Fruit fly (Drosophila melanogaster) whole organism, embryonic: ENCODE measurements around the gene CG10214.

Source experiments
- ATbp ChIP-seq: fragments of 200-800 bp; sonication (Bioruptor generic); optimal IDR thresholded peaks from 2 replicates; lab custom pipeline; 2017; ENCODE audit warnings: missing biosample characterization, mild to moderate bottlenecking, missing genetic modification characterization, missing genetic modification reagents
- Ada2b ChIP-seq: fragments of 200-800 bp; sonication (Bioruptor generic); IDR thresholded peaks from 2 replicates; pipeline ENCODE4 v1.3.6; 2022; ENCODE audit warnings: missing biosample characterization, missing genetic modification characterization
- Aef1 ChIP-seq: fragments of 200-800 bp; sonication (Bioruptor generic); IDR thresholded peaks from 3 replicates; pipeline ENCODE4 v1.3.6; 2022; ENCODE audit warnings: missing biosample characterization, missing genetic modification characterization
- Bgb ChIP-seq: fragments of 200-800 bp; sonication (Bioruptor generic); IDR thresholded peaks from 2 replicates; pipeline ENCODE4 v1.3.6; 2022; ENCODE audit warnings: missing biosample characterization, missing genetic modification characterization; ENCODE audit not compliant: partially characterized antibody
- CG10543 ChIP-seq: fragments of 200-800 bp; sonication (Bioruptor generic); optimal IDR thresholded peaks from 3 replicates; lab custom pipeline; 2017; ENCODE audit warnings: missing biosample characterization, mild to moderate bottlenecking, missing genetic modification characterization, moderate library complexity
- CG10565 ChIP-seq: fragments of 200-800 bp; sonication (Bioruptor generic); optimal IDR thresholded peaks from 3 replicates; lab custom pipeline; 2016; ENCODE audit warnings: missing biosample characterization, mild to moderate bottlenecking, missing genetic modification characterization
- CG13894 ChIP-seq: fragments of 200-800 bp; sonication (Bioruptor generic); optimal IDR thresholded peaks from 3 replicates; lab custom pipeline; 2018; ENCODE audit warnings: missing biosample characterization, mild to moderate bottlenecking, missing genetic modification characterization, moderate library complexity
- CG14441 ChIP-seq: fragments of 200-800 bp; sonication (Bioruptor generic); IDR thresholded peaks from 2 replicates; pipeline ENCODE4 v1.3.6; 2022; ENCODE audit warnings: missing biosample characterization, missing genetic modification characterization
- CG15514 ChIP-seq: fragments of 200-800 bp; sonication (Bioruptor generic); optimal IDR thresholded peaks from 3 replicates; lab custom pipeline; 2017; ENCODE audit warnings: missing biosample characterization, missing genetic modification characterization, mild to moderate bottlenecking, moderate library complexity, missing genetic modification reagents
- CG16813 ChIP-seq: fragments of 200-800 bp; sonication (Bioruptor generic); IDR thresholded peaks from 3 replicates; pipeline ENCODE4 v1.3.6; 2022; ENCODE audit warnings: missing biosample characterization, missing genetic modification characterization; ENCODE audit not compliant: partially characterized antibody
- CG2129 ChIP-seq: fragments of 200-800 bp; sonication (Bioruptor generic); IDR thresholded peaks from 2 replicates; pipeline ENCODE4 v1.3.6; 2022; ENCODE audit warnings: missing biosample characterization, missing genetic modification characterization; ENCODE audit not compliant: partially characterized antibody
- CG32532 ChIP-seq: fragments of 200-800 bp; sonication (Bioruptor generic); IDR thresholded peaks from 2 replicates; pipeline ENCODE4 v1.3.6; 2022; ENCODE audit warnings: missing biosample characterization, missing genetic modification characterization
- CG3995 ChIP-seq: fragments of 200-800 bp; sonication (Bioruptor generic); optimal IDR thresholded peaks from 3 replicates; lab custom pipeline; 2016; ENCODE audit warnings: missing biosample characterization, missing genetic modification characterization
- CG7745 ChIP-seq: fragments of 200-800 bp; sonication (Bioruptor generic); optimal IDR thresholded peaks from 2 replicates; lab custom pipeline; 2018; ENCODE audit warnings: missing biosample characterization, mild to moderate bottlenecking, missing genetic modification characterization, moderate library complexity
- CG9932 ChIP-seq: fragments of 200-800 bp; sonication (Bioruptor generic); IDR thresholded peaks from 2 replicates; pipeline ENCODE4 v1.3.6; 2022; ENCODE audit warnings: missing biosample characterization, missing genetic modification characterization
- CHES-1-like ChIP-seq: fragments of 200-800 bp; sonication (Bioruptor generic); optimal IDR thresholded peaks from 2 replicates; lab custom pipeline; 2016; ENCODE audit warnings: missing biosample characterization, missing genetic modification characterization
- Camta ChIP-seq: fragments of 200-800 bp; sonication (Bioruptor generic); optimal IDR thresholded peaks from 2 replicates; lab custom pipeline; 2016; ENCODE audit warnings: missing biosample characterization, missing genetic modification characterization
- CkIIα-i1 ChIP-seq: fragments of 200-800 bp; sonication (Bioruptor generic); IDR thresholded peaks from 2 replicates; pipeline ENCODE4 v1.3.6; 2022; ENCODE audit warnings: missing biosample characterization, missing genetic modification characterization
- Dbx ChIP-seq: fragments of 200-800 bp; sonication (Bioruptor generic); IDR thresholded peaks from 3 replicates; pipeline ENCODE4 v1.3.6; 2022; ENCODE audit warnings: missing biosample characterization, missing genetic modification characterization
- E2f2 ChIP-seq: fragments of 200-800 bp; sonication (Bioruptor generic); IDR thresholded peaks from 2 replicates; pipeline ENCODE4 v1.3.6; 2022; ENCODE audit warnings: missing biosample characterization, missing genetic modification characterization
- GATAe ChIP-seq: fragments of 200-800 bp; sonication (Bioruptor generic); conservative IDR thresholded peaks from 2 replicates; pipeline ENCODE4 v1.3.6; 2022; ENCODE audit warnings: missing biosample characterization, missing genetic modification characterization
- Hey ChIP-seq: fragments of 200-800 bp; sonication (Bioruptor generic); optimal IDR thresholded peaks from 3 replicates; lab custom pipeline; 2018; ENCODE audit warnings: missing biosample characterization, mild to moderate bottlenecking, missing genetic modification characterization
- MBD-R2 ChIP-seq: fragments of 200-800 bp; sonication (Bioruptor generic); IDR thresholded peaks from 2 replicates; pipeline ENCODE4 v1.3.6; 2022; ENCODE audit warnings: missing biosample characterization, missing genetic modification characterization
- Med ChIP-seq: fragments of 200-800 bp; sonication (Bioruptor generic); peaks from one replicate; lab custom pipeline; 2016; ENCODE audit warnings: missing biosample characterization, missing genetic modification characterization, mild to moderate bottlenecking, inconsistent platforms, moderate library complexity
- Meics ChIP-seq: fragments of 200-800 bp; sonication (Bioruptor generic); optimal IDR thresholded peaks from 2 replicates; lab custom pipeline; 2017; ENCODE audit warnings: missing biosample characterization, mild to moderate bottlenecking, missing genetic modification characterization
- Myb ChIP-seq: fragments of 200-800 bp; sonication (Bioruptor generic); optimal IDR thresholded peaks from 2 replicates; lab custom pipeline; 2016; ENCODE audit warnings: missing biosample characterization, missing genetic modification characterization
- NC2β ChIP-seq: fragments of 200-800 bp; sonication (Bioruptor generic); optimal IDR thresholded peaks from 2 replicates; lab custom pipeline; 2016; ENCODE audit warnings: missing biosample characterization, missing genetic modification characterization
- Nf-YA ChIP-seq: fragments of 200-800 bp; sonication (Bioruptor generic); IDR thresholded peaks from 2 replicates; pipeline ENCODE4 v1.3.6; 2022; ENCODE audit warnings: missing biosample characterization, missing genetic modification characterization
- Ssrp ChIP-seq: fragments of 200-800 bp; sonication (Bioruptor generic); optimal IDR thresholded peaks from 2 replicates; lab custom pipeline; 2018; ENCODE audit warnings: missing biosample characterization, mild to moderate bottlenecking, missing genetic modification characterization, moderate library complexity
- Usf ChIP-seq: fragments of 200-800 bp; sonication (Bioruptor generic); optimal IDR thresholded peaks from 2 replicates; lab custom pipeline; 2017; ENCODE audit warnings: missing genotype, missing biosample characterization, missing genetic modification characterization
- chm ChIP-seq: fragments of 200-800 bp; sonication (Bioruptor generic); IDR thresholded peaks from 2 replicates; pipeline ENCODE4 v1.3.6; 2022; ENCODE audit warnings: missing biosample characterization, missing genetic modification characterization
- crol ChIP-seq: fragments of 200-800 bp; sonication (Bioruptor generic); IDR thresholded peaks from 2 replicates; pipeline ENCODE4 v1.3.6; 2022; ENCODE audit warnings: missing biosample characterization, missing genetic modification characterization
- dmrt11E ChIP-seq: fragments of 200-800 bp; sonication (Bioruptor generic); optimal IDR thresholded peaks from 3 replicates; lab custom pipeline; 2018; ENCODE audit warnings: missing biosample characterization, mild to moderate bottlenecking, missing genetic modification characterization, moderate library complexity
- emc ChIP-seq: fragments of 200-800 bp; sonication (Bioruptor generic); optimal IDR thresholded peaks from 2 replicates; lab custom pipeline; 2016; ENCODE audit warnings: missing biosample characterization, missing genetic modification characterization
- gem ChIP-seq: fragments of 200-800 bp; sonication (Bioruptor generic); optimal IDR thresholded peaks from 2 replicates; lab custom pipeline; 2019; ENCODE audit warnings: missing biosample characterization, mild to moderate bottlenecking, missing genetic modification characterization, moderate library complexity
- hb ChIP-seq: fragments of 200-800 bp; sonication (Bioruptor generic); IDR thresholded peaks from 3 replicates; pipeline ENCODE4 v1.3.6; 2022; ENCODE audit warnings: missing biosample characterization, missing genetic modification characterization; ENCODE audit not compliant: partially characterized antibody
- hbn ChIP-seq: fragments of 200-800 bp; sonication (Bioruptor generic); IDR thresholded peaks from 2 replicates; pipeline ENCODE4 v1.3.6; 2022; ENCODE audit warnings: missing biosample characterization, missing genetic modification characterization; ENCODE audit not compliant: partially characterized antibody
- lab ChIP-seq: fragments of 200-800 bp; sonication (Bioruptor generic); optimal IDR thresholded peaks from 3 replicates; lab custom pipeline; 2017; ENCODE audit warnings: missing biosample characterization, missing genetic modification characterization, mild to moderate bottlenecking, moderate library complexity, missing genetic modification reagents
- luna ChIP-seq: fragments of 200-800 bp; sonication (Bioruptor generic); optimal IDR thresholded peaks from 2 replicates; lab custom pipeline; 2016; ENCODE audit warnings: missing biosample characterization, missing genetic modification characterization
- pan ChIP-seq, 4 experiments: fragments of >200 bp in 3 of 4; fragments of 200-800 bp in 1 of 4; sonication (Bioruptor generic) in 1 of 4; optimal IDR thresholded peaks in 3 of 4; IDR thresholded peaks in 1 of 4; 2 replicates each; pipeline versions ENCODE4 v1.3.6 to Lab custom; 2017 to 2022; ENCODE audit warnings: missing biosample characterization in 2 of 4, missing genetic modification characterization in 2 of 4, mixed read lengths in 1 of 4
- prd ChIP-seq, 3 experiments: fragments of >200 bp in 2 of 3; fragments of 200-800 bp in 1 of 3; sonication (Bioruptor generic) in 1 of 3; optimal IDR thresholded peaks in 2 of 3; IDR thresholded peaks in 1 of 3; 2 replicates in 2 of 3; 3 replicates in 1 of 3; pipeline versions ENCODE4 v1.3.6 to Lab custom; 2017 to 2022; ENCODE audit warnings: missing biosample characterization in 1 of 3, missing genetic modification characterization in 1 of 3
- pros ChIP-seq: fragments of 200-800 bp; sonication (Bioruptor generic); optimal IDR thresholded peaks from 3 replicates; lab custom pipeline; 2019; ENCODE audit warnings: missing biosample characterization, mild to moderate bottlenecking, missing genetic modification characterization, moderate library complexity
- pzg ChIP-seq: fragments of 200-800 bp; sonication (Bioruptor generic); optimal IDR thresholded peaks from 3 replicates; lab custom pipeline; 2018; ENCODE audit warnings: missing biosample characterization, mild to moderate bottlenecking, missing genetic modification characterization, moderate library complexity
- row ChIP-seq: fragments of 200-800 bp; sonication (Bioruptor generic); IDR thresholded peaks from 3 replicates; pipeline ENCODE4 v1.3.6; 2022; ENCODE audit warnings: missing biosample characterization, missing genetic modification characterization
- sc ChIP-seq, 3 experiments: fragments of >200 bp in 2 of 3; fragments of 200-800 bp in 1 of 3; sonication (Bioruptor generic) in 1 of 3; optimal IDR thresholded peaks; 2 replicates in 2 of 3; 3 replicates in 1 of 3; lab custom pipeline; 2017; ENCODE audit warnings: mild to moderate bottlenecking in 1 of 3, missing biosample characterization in 1 of 3, missing genetic modification characterization in 1 of 3, missing genetic modification reagents in 1 of 3
- sna ChIP-seq: fragments of 200-800 bp; sonication (Bioruptor generic); IDR thresholded peaks from 2 replicates; pipeline ENCODE4 v1.3.6; 2022; ENCODE audit warnings: missing biosample characterization, missing genetic modification characterization; ENCODE audit not compliant: partially characterized antibody
- sug ChIP-seq: fragments of 200-800 bp; optimal IDR thresholded peaks from 2 replicates; lab custom pipeline; 2019; ENCODE audit warnings: missing biosample characterization, mild to moderate bottlenecking, missing genetic modification characterization, moderate library complexity
- tin ChIP-seq: fragments of 200-800 bp; sonication (Bioruptor generic); optimal IDR thresholded peaks from 3 replicates; lab custom pipeline; 2016; ENCODE audit warnings: missing biosample characterization, missing genetic modification characterization

CG10214 gene

DNA sequence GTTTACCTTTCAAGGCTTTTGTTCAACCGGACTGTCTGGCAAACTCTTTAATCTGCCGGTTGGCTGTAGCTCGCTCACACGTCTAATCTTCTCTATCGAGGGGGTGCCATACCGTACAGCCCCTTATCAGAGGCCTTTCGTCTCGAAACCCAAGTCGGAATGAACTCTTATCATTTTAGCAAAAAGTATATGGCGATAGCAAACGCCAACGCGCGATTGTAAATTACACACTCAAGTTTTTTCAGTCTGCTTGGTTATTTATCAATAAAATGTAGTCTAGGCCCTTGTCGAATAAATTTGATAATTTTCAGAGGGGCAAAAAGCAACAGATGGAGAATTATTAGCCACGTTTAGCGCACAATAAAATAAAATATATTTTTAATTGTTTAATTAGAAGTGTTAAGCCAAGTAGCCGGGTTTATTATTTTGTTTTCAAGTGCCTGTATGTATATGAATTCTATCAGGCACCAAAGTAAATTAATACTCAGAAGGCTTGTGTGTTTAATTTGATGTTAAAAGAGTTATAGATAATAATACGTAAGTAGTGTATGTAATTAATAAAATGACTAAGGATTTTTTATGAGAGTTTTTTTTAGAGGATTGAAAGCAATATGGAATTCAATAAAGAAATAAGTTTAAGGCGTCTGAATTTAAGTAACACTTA lies 42.3 kb downstream of the CG10214 start (continued):
- TF ChIP-seq E2f2 (GFP tag; lab: Robert Waterston, UW): no peak
- peak; percentile 43 for TF ChIP-seq CG10543 (GFP tag; lab: Kevin White, UChicago)
- no peak for TF ChIP-seq ATbp (GFP tag; lab: Kevin White, UChicago)
- TF ChIP-seq Camta: no peak
- TF ChIP-seq CG13894 (tag; lab: Kevin White, UChicago): no peak
- no peak for TF ChIP-seq gem (tag; lab: Kevin White, UChicago)
- 0 out of 3 replicates have a peak, but pooled peaks have one; percentile 16 for TF ChIP-seq row (GFP tag; lab: Robert Waterston, UW)
- no peak for TF ChIP-seq CG14441 (GFP tag; lab: Robert Waterston, UW)
- TF ChIP-seq CkIIα-i1 (GFP tag; lab: Robert Waterston, UW): no peak
- TF ChIP-seq hbn: no peak
- TF ChIP-seq CG2129 (GFP tag; lab: Robert Waterston, UW): no peak
- TF ChIP-seq Meics (GFP tag; lab: Kevin White, UChicago): no peak
- no peak for TF ChIP-seq sna
- no peak for TF ChIP-seq Aef1 (GFP tag; lab: Robert Waterston, UW)
- TF ChIP-seq CG3995: no peak
- peak; percentile 97 for TF ChIP-seq sug (tag; lab: Kevin White, UChicago)
- TF ChIP-seq CG15514: peak; percentile 2
- TF ChIP-seq sc (optimal IDR thresholded peaks at IDR 0.05; lab: Kevin White, UChicago): no peak
- TF ChIP-seq sc (GFP tag; optimal IDR thresholded peaks at IDR 0.05; lab: Kevin White, UChicago): no peak
- no peak for TF ChIP-seq CHES-1-like
- no peak for TF ChIP-seq Ada2b (GFP tag; lab: Robert Waterston, UW)
- TF ChIP-seq CG16813 (GFP tag; lab: Robert Waterston, UW): no peak
- no peak for TF ChIP-seq Ssrp (tag; lab: Kevin White, UChicago)
- no peak; the same call in 1 of the 2 replicates for TF ChIP-seq chm (GFP tag; lab: Robert Waterston, UW)
- no peak for TF ChIP-seq prd (optimal IDR thresholded peaks at IDR 0.05; lab: Kevin White, UChicago)
- TF ChIP-seq prd (GFP tag; IDR thresholded peaks at IDR 0.05; lab: Robert Waterston, UW): no peak
- no peak for TF ChIP-seq hb (GFP tag; lab: Robert Waterston, UW)
- TF ChIP-seq crol (GFP tag; lab: Robert Waterston, UW): no peak
- TF ChIP-seq tin: no peak
- no peak for TF ChIP-seq dmrt11E (tag; lab: Kevin White, UChicago)
- peak; percentile 94 for TF ChIP-seq Hey
- TF ChIP-seq pros (GFP tag; lab: Kevin White, UChicago): no peak
- TF ChIP-seq Usf (GFP tag; lab: Kevin White, UChicago): no peak
- TF ChIP-seq Myb (GFP tag; lab: Kevin White, UChicago): no peak
- TF ChIP-seq CG9932 (GFP tag; lab: Robert Waterston, UW): no peak
- TF ChIP-seq MBD-R2: no peak
- no peak for TF ChIP-seq Bgb
- peak; percentile 39 for TF ChIP-seq lab (GFP tag; lab: Kevin White, UChicago)
- no peak for TF ChIP-seq pan (optimal IDR thresholded peaks at IDR 0.05; lab: Kevin White, UChicago)
- TF ChIP-seq pan (GFP tag; optimal IDR thresholded peaks at IDR 0.05 in 1 of 2, IDR thresholded peaks at IDR 0.05 in 1 of 2): no peak
- TF ChIP-seq emc: no peak
- no peak for TF ChIP-seq CG32532 (GFP tag; lab: Robert Waterston, UW)
- TF ChIP-seq luna (GFP tag; lab: Kevin White, UChicago): no peak
- TF ChIP-seq Nf-YA (GFP tag; lab: Robert Waterston, UW): no peak
- TF ChIP-seq pzg (GFP tag; lab: Kevin White, UChicago): no peak
- TF ChIP-seq NC2β (GFP tag; lab: Kevin White, UChicago): no peak
- TF ChIP-seq CG10565 (GFP tag; lab: Kevin White, UChicago): no peak
- TF ChIP-seq GATAe (GFP tag; lab: Robert Waterston, UW): peak; percentile 87
- no peak for TF ChIP-seq CG7745 (tag; lab: Kevin White, UChicago)
- no peak for TF ChIP-seq Dbx (GFP tag; lab: Robert Waterston, UW)
- peak; percentile 28 for TF ChIP-seq Med (GFP tag; lab: Kevin White, UChicago)
